Fruit fly (Drosophila melanogaster) whole organism, pupa: ENCODE results near the gene Sema1a.

Experiments used
- CG10348 ChIP-seq: fragments of 200-800 bp; sonication (Bioruptor generic); IDR thresholded peaks from 2 replicates; pipeline ENCODE4 v1.3.6; 2022; ENCODE audit warnings: missing biosample characterization, missing genetic modification characterization
- CG12605 ChIP-seq: fragments of 200-800 bp; sonication (Bioruptor generic); IDR thresholded peaks from 2 replicates; pipeline ENCODE4 v1.3.6; 2022; ENCODE audit warnings: missing biosample characterization, missing genetic modification characterization
- CG13204 ChIP-seq: fragments of 200-800 bp; sonication (Bioruptor generic); optimal IDR thresholded peaks from 2 replicates; lab custom pipeline; 2018; ENCODE audit warnings: missing biosample characterization, mild to moderate bottlenecking, missing genetic modification characterization, moderate library complexity
- CG14655 ChIP-seq: fragments of 200-800 bp; sonication (Bioruptor generic); optimal IDR thresholded peaks from 3 replicates; lab custom pipeline; 2017; ENCODE audit warnings: mild to moderate bottlenecking, missing biosample characterization, missing genetic modification reagents, missing genetic modification characterization
- CG15710 ChIP-seq: fragments of 200-800 bp; sonication (Bioruptor generic); optimal IDR thresholded peaks from 2 replicates; lab custom pipeline; 2018; ENCODE audit warnings: missing biosample characterization, mild to moderate bottlenecking, missing genetic modification characterization, moderate library complexity
- CG17806 ChIP-seq: fragments of 200-800 bp; sonication (Bioruptor generic); optimal IDR thresholded peaks from 2 replicates; lab custom pipeline; 2018; ENCODE audit warnings: missing biosample characterization, mild to moderate bottlenecking, missing genetic modification characterization, moderate library complexity
- CG32121 ChIP-seq: fragments of 200-800 bp; sonication (Bioruptor generic); IDR thresholded peaks from 2 replicates; pipeline ENCODE4 v1.3.6; 2022; ENCODE audit warnings: missing biosample characterization, missing genetic modification characterization
- CG34367 ChIP-seq: fragments of 200-800 bp; sonication (Bioruptor generic); optimal IDR thresholded peaks from 2 replicates; lab custom pipeline; 2018; ENCODE audit warnings: missing biosample characterization, mild to moderate bottlenecking, missing genetic modification characterization
- CG4496 ChIP-seq: fragments of 200-800 bp; sonication (Bioruptor generic); IDR thresholded peaks from 3 replicates; pipeline ENCODE4 v1.3.6; 2022; ENCODE audit warnings: missing biosample characterization, missing genetic modification characterization
- CG8159 ChIP-seq: fragments of 200-800 bp; sonication (Bioruptor generic); optimal IDR thresholded peaks from 3 replicates; lab custom pipeline; 2018; ENCODE audit warnings: missing biosample characterization, mild to moderate bottlenecking, missing genetic modification characterization, moderate library complexity
- CG8301 ChIP-seq: fragments of 200-800 bp; sonication (Bioruptor generic); optimal IDR thresholded peaks from 2 replicates; lab custom pipeline; 2018; ENCODE audit warnings: missing biosample characterization, mild to moderate bottlenecking, missing genetic modification characterization
- CG9948 ChIP-seq: fragments of 200-800 bp; sonication (Bioruptor generic); optimal IDR thresholded peaks from 2 replicates; lab custom pipeline; 2018; ENCODE audit warnings: missing biosample characterization, mild to moderate bottlenecking, missing genetic modification characterization, moderate library complexity
- D1 ChIP-seq: fragments of 200-800 bp; sonication (Bioruptor generic); optimal IDR thresholded peaks from 2 replicates; lab custom pipeline; 2018; ENCODE audit warnings: missing biosample characterization, mild to moderate bottlenecking, missing genetic modification characterization, moderate library complexity
- EcR ChIP-seq: fragments of 200-800 bp; sonication (Bioruptor generic); optimal IDR thresholded peaks from 3 replicates; lab custom pipeline; 2019; ENCODE audit warnings: missing biosample characterization, missing genetic modification characterization, mild to moderate bottlenecking, moderate library complexity, missing genetic modification reagents
- Ets98B ChIP-seq: fragments of 200-800 bp; sonication (Bioruptor generic); IDR thresholded peaks from 2 replicates; pipeline ENCODE4 v1.3.6; 2022; ENCODE audit warnings: missing biosample characterization, missing genetic modification characterization
- Pif1A ChIP-seq: fragments of 200-800 bp; sonication (Bioruptor generic); optimal IDR thresholded peaks from 3 replicates; lab custom pipeline; 2016; ENCODE audit warnings: missing biosample characterization, missing genetic modification characterization
- Pif1B ChIP-seq: fragments of 200-800 bp; sonication (Bioruptor generic); optimal IDR thresholded peaks from 3 replicates; lab custom pipeline; 2016; ENCODE audit warnings: missing biosample characterization, missing genetic modification characterization
- Snoo ChIP-seq: fragments of 200-800 bp; sonication (Bioruptor generic); optimal IDR thresholded peaks from 3 replicates; lab custom pipeline; 2017; ENCODE audit warnings: missing biosample characterization, mild to moderate bottlenecking, missing genetic modification characterization, inconsistent platforms
- fd96Ca ChIP-seq: fragments of 200-800 bp; sonication (Bioruptor generic); IDR thresholded peaks from 3 replicates; pipeline ENCODE4 v1.3.6; 2022; ENCODE audit warnings: missing biosample characterization, missing genetic modification characterization
- gl ChIP-seq: fragments of 200-800 bp; sonication (Bioruptor generic); optimal IDR thresholded peaks from 2 replicates; lab custom pipeline; 2018; ENCODE audit warnings: missing biosample characterization, mild to moderate bottlenecking, missing genetic modification characterization
- rn ChIP-seq: fragments of 200-800 bp; sonication (Bioruptor generic); IDR thresholded peaks from 2 replicates; pipeline ENCODE4 v1.3.6; 2022; ENCODE audit warnings: missing biosample characterization, missing genetic modification characterization

Gene Sema1a

DNA sequence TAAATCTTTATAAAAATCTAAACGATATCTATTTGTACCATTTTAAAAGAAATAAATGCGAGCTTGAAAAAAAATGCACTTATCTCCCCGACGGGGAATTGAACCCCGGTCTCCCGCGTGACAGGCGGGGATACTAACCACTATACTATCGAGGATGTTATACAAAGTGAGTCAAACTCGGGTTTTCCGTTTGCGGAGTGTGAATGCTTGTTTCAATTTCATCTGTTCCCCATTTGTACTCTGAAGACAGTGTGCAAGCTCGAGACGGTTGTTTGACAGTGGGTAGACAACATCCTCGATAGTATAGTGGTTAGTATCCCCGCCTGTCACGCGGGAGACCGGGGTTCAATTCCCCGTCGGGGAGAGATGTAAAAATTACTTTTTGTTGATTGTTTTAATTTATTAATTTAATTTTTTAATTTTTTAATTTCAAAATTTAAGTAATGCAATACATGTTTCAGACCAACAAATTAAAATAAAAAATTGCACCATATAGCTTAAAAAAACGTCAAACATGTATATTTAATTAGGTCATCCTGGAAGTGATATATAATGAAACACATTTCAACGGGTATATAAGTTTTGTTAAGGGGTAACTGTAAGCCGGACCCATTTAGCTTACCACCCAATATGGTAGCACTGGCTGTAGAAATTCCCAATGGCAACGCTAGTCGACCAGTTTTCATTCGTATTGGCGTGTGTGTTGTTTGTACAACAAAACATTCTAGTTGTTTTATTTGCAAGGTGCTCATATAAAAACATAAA lies at the start of gene Sema1a:
Gene Sema1a (plus strand): TSS at position 679 of the 765 bp plus-strand sequence.
- TF ChIP-seq Pif1A (GFP tag; lab: Kevin White, UChicago) = peak; percentile 19
- peak; percentile 51 for TF ChIP-seq CG8301 (tag; lab: Kevin White, UChicago)
- TF ChIP-seq D1 = peak; percentile 44
- peak; percentile 24 for TF ChIP-seq Pif1B (GFP tag; lab: Kevin White, UChicago)
- TF ChIP-seq CG32121 (GFP tag; lab: Robert Waterston, UW) = peak; percentile 56; the same call in 1 of the 2 replicates
- TF ChIP-seq gl (tag; lab: Kevin White, UChicago) = no peak
- no peak for TF ChIP-seq rn
- no peak for TF ChIP-seq fd96Ca
- no peak for TF ChIP-seq CG13204 (GFP tag; lab: Kevin White, UChicago)
- TF ChIP-seq CG17806 (tag; lab: Kevin White, UChicago) = peak; percentile 26
- peak; percentile 71 for TF ChIP-seq Snoo (tag; lab: Kevin White, UChicago)
- TF ChIP-seq CG34367 (tag; lab: Kevin White, UChicago) = peak; percentile 49
- no peak for TF ChIP-seq CG10348 (GFP tag; lab: Robert Waterston, UW)
- peak; percentile 9 for TF ChIP-seq CG15710 (tag; lab: Kevin White, UChicago)
- TF ChIP-seq CG4496 (GFP tag; lab: Robert Waterston, UW) = peak; percentile 74; the same call in 2 of the 3 replicates
- peak; percentile 53 for TF ChIP-seq CG8159 (tag; lab: Kevin White, UChicago)
- no peak for TF ChIP-seq EcR (GFP tag; lab: Kevin White, UChicago)
- peak; percentile 74 for TF ChIP-seq CG12605 (GFP tag; lab: Robert Waterston, UW)
- peak; percentile 39 for TF ChIP-seq CG9948 (tag; lab: Kevin White, UChicago)
- peak; percentile 44 for TF ChIP-seq CG14655 (GFP tag; lab: Kevin White, UChicago)
- TF ChIP-seq Ets98B (GFP tag; lab: Robert Waterston, UW) = peak; percentile 71

DNA sequence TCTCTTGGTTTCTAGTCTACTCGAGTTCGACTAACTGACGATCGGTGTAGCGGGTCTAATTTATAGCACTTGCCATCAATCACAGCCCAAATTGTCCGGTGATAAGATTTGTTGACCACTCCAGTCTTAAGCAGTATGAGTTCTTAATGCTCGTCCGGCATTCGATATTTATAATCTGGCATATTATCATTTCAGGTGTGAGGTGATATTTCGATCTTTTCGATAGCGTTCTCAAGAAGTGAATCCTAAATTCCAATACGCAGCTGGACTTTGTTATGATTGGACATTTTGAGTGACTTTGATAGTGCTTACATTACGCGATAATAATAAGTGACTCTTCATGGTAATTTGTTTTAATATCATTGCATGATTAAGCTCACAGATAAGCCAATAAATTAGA lies 45.7 kb upstream of the Sema1a start, which contains the start of gene Bace:
Gene Bace (minus strand): TSS at position 39 of the 400 bp plus-strand sequence.
- TF ChIP-seq Ets98B (GFP tag; lab: Robert Waterston, UW) = no peak
- no peak for TF ChIP-seq CG8159 (tag; lab: Kevin White, UChicago)
- no peak for TF ChIP-seq CG34367 (tag; lab: Kevin White, UChicago)
- no peak for TF ChIP-seq CG15710 (tag; lab: Kevin White, UChicago)
- no peak for TF ChIP-seq EcR (GFP tag; lab: Kevin White, UChicago)
- TF ChIP-seq Pif1A (GFP tag; lab: Kevin White, UChicago) = no peak
- TF ChIP-seq CG14655 (GFP tag; lab: Kevin White, UChicago) = no peak
- TF ChIP-seq CG10348 (GFP tag; lab: Robert Waterston, UW) = no peak
- TF ChIP-seq CG17806 (tag; lab: Kevin White, UChicago) = no peak
- TF ChIP-seq fd96Ca = no peak
- no peak for TF ChIP-seq gl (tag; lab: Kevin White, UChicago)
- no peak for TF ChIP-seq CG12605 (GFP tag; lab: Robert Waterston, UW)
- TF ChIP-seq rn = no peak
- no peak for TF ChIP-seq Pif1B (GFP tag; lab: Kevin White, UChicago)
- TF ChIP-seq CG8301 (tag; lab: Kevin White, UChicago) = no peak
- TF ChIP-seq Snoo (tag; lab: Kevin White, UChicago) = no peak
- TF ChIP-seq CG4496 (GFP tag; lab: Robert Waterston, UW) = no peak
- TF ChIP-seq CG32121 (GFP tag; lab: Robert Waterston, UW) = no peak
- TF ChIP-seq D1 = no peak
- TF ChIP-seq CG13204 (GFP tag; lab: Kevin White, UChicago) = no peak

DNA sequence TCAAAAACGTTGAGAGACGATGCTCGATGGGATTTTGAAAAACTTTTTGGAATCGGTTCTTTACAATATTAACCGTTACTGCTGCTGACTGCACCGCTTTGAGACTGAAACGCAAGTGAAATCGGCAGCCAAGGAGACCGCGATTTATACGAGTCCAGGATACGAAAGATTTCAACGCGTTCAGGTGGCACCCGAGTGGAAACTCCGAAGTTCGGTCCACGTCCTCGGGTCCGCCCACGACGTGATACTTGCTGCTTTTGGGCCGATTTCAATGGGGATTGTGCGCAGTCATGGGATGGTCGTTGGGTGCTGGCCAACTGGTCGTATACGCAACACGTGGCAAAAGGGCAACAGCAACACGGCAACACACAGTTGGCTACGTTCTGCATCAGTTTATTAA lies 35.2 kb upstream of the Sema1a start, which contains the start of gene Dh31:
Gene Dh31 (minus strand): TSS at position 117 of the 400 bp plus-strand sequence.
- TF ChIP-seq CG14655 (GFP tag; lab: Kevin White, UChicago) = no peak
- no peak for TF ChIP-seq CG8159 (tag; lab: Kevin White, UChicago)
- TF ChIP-seq CG9948 (tag; lab: Kevin White, UChicago) = no peak
- TF ChIP-seq CG15710 (tag; lab: Kevin White, UChicago) = no peak
- TF ChIP-seq EcR (GFP tag; lab: Kevin White, UChicago) = no peak
- TF ChIP-seq Pif1A (GFP tag; lab: Kevin White, UChicago) = no peak
- TF ChIP-seq CG13204 (GFP tag; lab: Kevin White, UChicago) = no peak
- no peak for TF ChIP-seq fd96Ca
- no peak for TF ChIP-seq CG34367 (tag; lab: Kevin White, UChicago)
- TF ChIP-seq Snoo (tag; lab: Kevin White, UChicago) = no peak
- TF ChIP-seq CG8301 (tag; lab: Kevin White, UChicago) = no peak
- no peak for TF ChIP-seq D1

DNA sequence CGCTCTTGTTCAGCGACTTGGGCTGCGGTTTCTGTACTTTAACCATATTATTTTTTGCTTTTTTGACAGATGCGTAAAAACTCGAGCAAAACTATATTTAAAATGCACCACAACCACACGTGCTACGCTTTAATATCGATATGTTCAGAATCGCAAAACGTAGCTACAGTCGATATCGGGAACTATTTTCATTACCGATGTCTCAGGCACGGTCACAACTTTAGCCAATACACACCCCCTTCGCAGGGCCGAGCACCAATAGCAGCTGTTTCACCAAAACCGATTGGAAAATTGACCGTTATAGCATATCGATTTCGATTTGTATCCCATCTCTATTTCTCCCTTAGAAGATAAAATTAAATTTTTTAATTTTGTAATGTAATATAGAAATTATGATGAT lies 30.2 kb upstream of the Sema1a start, which contains the start of gene CG13096:
Gene CG13096 (minus strand): TSS at position 144 of the 400 bp plus-strand sequence.
- TF ChIP-seq CG34367 (tag; lab: Kevin White, UChicago) (no peak), Snoo (tag; lab: Kevin White, UChicago) (no peak), CG9948 (tag; lab: Kevin White, UChicago) (no peak), D1 (no peak), CG17806 (tag; lab: Kevin White, UChicago) (no peak), Ets98B (GFP tag; lab: Robert Waterston, UW) (no peak), CG8159 (tag; lab: Kevin White, UChicago) (no peak), CG8301 (tag; lab: Kevin White, UChicago) (no peak), EcR (GFP tag; lab: Kevin White, UChicago) (no peak), fd96Ca (no peak)

DNA sequence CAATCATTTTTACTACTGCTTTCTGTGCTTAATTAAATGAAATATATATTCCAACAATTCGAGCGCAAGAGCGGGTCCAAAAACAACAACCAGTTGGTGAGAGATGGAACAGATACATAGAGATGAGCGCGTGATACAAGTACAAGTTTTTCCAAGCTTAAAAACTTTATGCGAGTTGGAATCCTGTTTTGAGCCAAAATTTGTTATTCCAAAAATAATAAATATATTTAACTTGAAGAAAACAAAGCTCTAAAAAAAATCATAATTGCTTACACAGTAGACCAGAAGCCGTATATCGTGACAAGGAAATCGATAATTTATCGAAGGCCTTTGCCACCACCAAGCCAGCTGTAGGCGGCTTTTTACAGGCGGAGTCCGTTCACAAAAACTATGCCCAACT lies 27.2 kb upstream of the Sema1a start, which contains the start of the genes CG13097 and PIG-U:
Gene CG13097 (minus strand): TSS at position 121 of the 400 bp plus-strand sequence.
Gene PIG-U (plus strand): TSS at position 349 of the 400 bp plus-strand sequence.
- TF ChIP-seq CG10348 (GFP tag; lab: Robert Waterston, UW) (no peak), Ets98B (GFP tag; lab: Robert Waterston, UW) (peak; percentile 74), Snoo (tag; lab: Kevin White, UChicago) (peak; percentile 73), CG12605 (GFP tag; lab: Robert Waterston, UW) (no peak), CG34367 (tag; lab: Kevin White, UChicago) (no peak), CG14655 (GFP tag; lab: Kevin White, UChicago) (no peak), CG17806 (tag; lab: Kevin White, UChicago) (peak; percentile 61), CG13204 (GFP tag; lab: Kevin White, UChicago) (no peak), CG32121 (GFP tag; lab: Robert Waterston, UW) (peak; percentile 70; the same call in 1 of the 2 replicates), rn (peak; percentile 37; the same call in 1 of the 2 replicates), CG8301 (tag; lab: Kevin White, UChicago) (no peak), EcR (GFP tag; lab: Kevin White, UChicago) (no peak), Pif1B (GFP tag; lab: Kevin White, UChicago) (no peak), gl (tag; lab: Kevin White, UChicago) (no peak), Pif1A (GFP tag; lab: Kevin White, UChicago) (no peak), CG9948 (tag; lab: Kevin White, UChicago) (no peak), fd96Ca (peak; percentile 79; the same call in 2 of the 3 replicates), CG8159 (tag; lab: Kevin White, UChicago) (peak; percentile 72), D1 (no peak), CG15710 (tag; lab: Kevin White, UChicago) (no peak), CG4496 (GFP tag; lab: Robert Waterston, UW) (no peak)
